Worm (Caenorhabditis elegans) whole organism, L4/young adult: ENCODE results near the gene srh-62.

Experiments used
- dao-5 ChIP-seq: sonication (generic microtip); optimal IDR thresholded peaks from 2 replicates; lab custom pipeline; 2016; ENCODE audit warnings: missing genotype, missing genetic modification characterization, moderate library complexity, missing compliant biosample characterization
- him-1 ChIP-seq: sonication (generic microtip); optimal IDR thresholded peaks from 2 replicates; lab custom pipeline; 2016; ENCODE audit warnings: missing genotype, missing genetic modification reagents, missing genetic modification characterization, missing compliant biosample characterization

ce11 chrV:378231-378630, 24.7 kb downstream of the srh-62 start:
- no peak for TF ChIP-seq dao-5 (tag; lab: Kevin White, UChicago)
- TF ChIP-seq him-1 (tag; lab: Kevin White, UChicago): no peak
